Fruit fly (Drosophila melanogaster): ENCODE measurements around the gene CG14020.

DNA sequence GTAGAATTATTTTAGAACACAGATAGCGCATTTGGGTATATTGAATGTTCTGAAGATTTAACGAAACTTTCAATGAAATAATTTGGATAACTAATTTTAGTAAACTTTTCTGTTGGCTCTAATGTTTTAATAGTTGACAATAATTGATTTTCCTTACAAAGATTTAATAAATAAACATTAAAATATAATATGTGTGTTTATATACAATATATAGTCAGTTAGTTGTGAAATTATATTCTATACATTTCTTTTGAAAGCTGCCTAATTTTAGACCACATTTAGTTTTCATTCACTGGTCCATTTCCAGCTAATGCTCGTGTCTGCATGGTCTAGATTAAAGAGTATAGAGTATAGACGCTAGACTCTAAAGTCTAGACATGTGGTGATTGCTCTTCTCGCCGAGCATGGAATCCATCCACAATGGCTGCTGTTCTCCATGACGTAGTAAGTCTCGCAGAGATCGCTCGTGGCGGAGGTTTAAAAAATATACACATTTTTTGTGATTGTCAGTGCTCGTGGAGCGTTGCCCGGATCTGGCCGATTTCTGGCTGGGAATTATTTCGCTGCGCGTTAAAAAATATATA, 41.4 kb downstream of the CG14020 start, which contains the start of gene GluRIIB:
- TF ChIP-seq Jra (GFP tag; optimal IDR thresholded peaks at IDR 0.05), result no peak
- no peak for TF ChIP-seq Rel (GFP tag; optimal IDR thresholded peaks at IDR 0.05)
- TF ChIP-seq Rel (tag; optimal IDR thresholded peaks at IDR 0.05), result no peak
- TF ChIP-seq lola (GFP tag; optimal IDR thresholded peaks at IDR 0.05), result no peak
- TF ChIP-seq psq (GFP tag; optimal IDR thresholded peaks at IDR 0.05), result no peak
- TF ChIP-seq usp (GFP tag; optimal IDR thresholded peaks at IDR 0.05), result no peak
- no peak for TF ChIP-seq dsf (GFP tag; optimal IDR thresholded peaks at IDR 0.05; ENCODE audit: borderline replicate concordance)
- TF ChIP-seq Hr78 (GFP tag; optimal IDR thresholded peaks at IDR 0.05), result no peak
